Worm (Caenorhabditis elegans) whole organism, late embryonic: ENCODE results near the gene srw-42.

ENCODE experiments used
- C08G9.2 ChIP-seq: sonication (generic microtip); optimal IDR thresholded peaks from 2 replicates; lab custom pipeline; 2016; ENCODE audit warnings: mild to moderate bottlenecking, missing genetic modification characterization, moderate library complexity, missing compliant biosample characterization
- C38D4.7 ChIP-seq: fragments of 200-800 bp; sonication (Bioruptor generic); optimal IDR thresholded peaks from 2 replicates; lab custom pipeline; 2018; ENCODE audit warnings: mild to moderate bottlenecking, missing genetic modification characterization, moderate library complexity, missing compliant biosample characterization
- K02D7.2 ChIP-seq: sonication (generic microtip); optimal IDR thresholded peaks from 2 replicates; lab custom pipeline; 2017; ENCODE audit warnings: mild to moderate bottlenecking, missing genetic modification characterization, missing compliant biosample characterization
- T23F11.4 ChIP-seq: fragments of 200-800 bp; sonication (Bioruptor generic); optimal IDR thresholded peaks from 2 replicates; lab custom pipeline; 2018; ENCODE audit warnings: mild to moderate bottlenecking, missing genetic modification characterization, missing compliant biosample characterization
- Y22D7AL.16 ChIP-seq: sonication (generic microtip); optimal IDR thresholded peaks from 2 replicates; lab custom pipeline; 2016; ENCODE audit warnings: missing genetic modification characterization, missing compliant biosample characterization
- ahr-1 ChIP-seq: sonication (generic microtip); optimal IDR thresholded peaks from 2 replicates; lab custom pipeline; 2016; ENCODE audit warnings: missing genetic modification characterization, missing compliant biosample characterization
- ceh-6 ChIP-seq: fragments of 200-800 bp; sonication (Bioruptor generic); optimal IDR thresholded peaks from 2 replicates; lab custom pipeline; 2018; ENCODE audit warnings: mild to moderate bottlenecking, missing genetic modification characterization, missing compliant biosample characterization
- dmd-4 ChIP-seq: sonication (generic microtip); optimal IDR thresholded peaks from 2 replicates; lab custom pipeline; 2016; ENCODE audit warnings: borderline replicate concordance, missing genetic modification characterization, missing compliant biosample characterization
- fax-1 ChIP-seq: sonication (generic microtip); optimal IDR thresholded peaks from 2 replicates; lab custom pipeline; 2016; ENCODE audit warnings: missing genotype, missing genetic modification characterization, missing compliant biosample characterization
- fkh-10 ChIP-seq: fragments of 150-350 bp; optimal IDR thresholded peaks from 2 replicates; lab custom pipeline; 2014; ENCODE audit warnings: missing biosample characterization, missing genetic modification reagents, missing genetic modification characterization
- hlh-30 ChIP-seq: sonication (generic microtip); optimal IDR thresholded peaks from 2 replicates; lab custom pipeline; 2017; ENCODE audit warnings: antibody characterized with exemption, missing genetic modification characterization, missing compliant biosample characterization; ENCODE audit not compliant: insufficient read depth
- lin-11 ChIP-seq: fragments of 200-800 bp; sonication (Bioruptor generic); optimal IDR thresholded peaks from 2 replicates; lab custom pipeline; 2018; ENCODE audit warnings: mild to moderate bottlenecking, missing genetic modification characterization, missing compliant biosample characterization
- nhr-11 ChIP-seq: fragments of 150-350 bp; optimal IDR thresholded peaks from 2 replicates; lab custom pipeline; 2014; ENCODE audit warnings: missing biosample characterization, missing genetic modification characterization
- pat-9 ChIP-seq: fragments of 200-800 bp; sonication (Bioruptor generic); optimal IDR thresholded peaks from 2 replicates; lab custom pipeline; 2018; ENCODE audit warnings: mild to moderate bottlenecking, missing genetic modification characterization, moderate library complexity, missing compliant biosample characterization
- pha-4 ChIP-seq: fragments of 150-350 bp; optimal IDR thresholded peaks from 2 replicates; lab custom pipeline; 2018; ENCODE audit warnings: missing biosample characterization, missing genetic modification reagents, missing genetic modification characterization
- pqm-1 ChIP-seq: sonication (generic microtip); optimal IDR thresholded peaks from 2 replicates; lab custom pipeline; 2016; ENCODE audit warnings: missing genetic modification characterization, missing compliant biosample characterization
- sdc-2 ChIP-seq: sonication (generic microtip); optimal IDR thresholded peaks from 2 replicates; lab custom pipeline; 2016; ENCODE audit warnings: missing genotype, missing genetic modification characterization, missing compliant biosample characterization
- sox-2 ChIP-seq: fragments of 200-800 bp; sonication (Bioruptor generic); IDR thresholded peaks from 2 replicates; pipeline ENCODE4 v1.3.6; 2022; ENCODE audit warnings: missing genetic modification reagents, missing genetic modification characterization, missing compliant biosample characterization
- unc-55 ChIP-seq: sonication (generic microtip); optimal IDR thresholded peaks from 2 replicates; lab custom pipeline; 2017; ENCODE audit warnings: missing biosample characterization, missing genetic modification reagents, missing genetic modification characterization
- ztf-16 ChIP-seq: sonication (generic microtip); optimal IDR thresholded peaks from 2 replicates; lab custom pipeline; 2017; ENCODE audit warnings: missing genetic modification characterization, missing compliant biosample characterization

The srw-42 gene

DNA sequence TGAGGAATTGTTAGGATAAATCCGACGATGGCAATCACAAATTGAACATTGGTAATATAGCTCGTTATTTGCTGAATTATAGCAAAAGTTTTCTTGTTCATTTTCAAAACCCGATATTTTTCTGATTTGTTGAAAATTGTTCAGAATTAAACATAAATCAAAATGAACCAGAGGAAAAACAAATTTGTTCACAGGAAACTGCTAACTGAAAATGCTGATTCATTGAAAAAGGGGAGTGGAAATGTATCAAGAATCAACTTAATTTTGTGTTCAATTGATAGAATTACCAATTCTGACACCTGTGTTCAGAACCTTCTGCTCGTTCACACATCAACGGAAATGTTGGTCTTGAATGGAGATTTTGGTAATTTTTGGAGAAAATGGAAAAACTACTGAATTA is 50.1 kb downstream of the srw-42 start, which contains the start of gene srw-77:
srw-77 (minus strand) TSS at position 101 of the 400 bp plus-strand sequence.
- TF ChIP-seq fax-1 (no peak), sox-2 (GFP tag; lab: Robert Waterston, UW) (no peak), ahr-1 (no peak), pat-9 (tag; lab: Kevin White, UChicago) (no peak), fkh-10 (no peak), Y22D7AL.16 (tag; lab: Kevin White, UChicago) (no peak), lin-11 (tag; lab: Kevin White, UChicago) (no peak), hlh-30 (tag; lab: Kevin White, UChicago) (no peak), nhr-11 (tag; lab: Kevin White, UChicago) (no peak), ztf-16 (tag; lab: Kevin White, UChicago) (no peak), dmd-4 (tag; lab: Kevin White, UChicago) (no peak), K02D7.2 (tag; lab: Kevin White, UChicago) (no peak), T23F11.4 (no peak), sdc-2 (tag; lab: Kevin White, UChicago) (no peak), pha-4 (tag; lab: Kevin White, UChicago) (no peak), C08G9.2 (tag; lab: Kevin White, UChicago) (no peak), unc-55 (GFP tag; lab: Kevin White, UChicago) (no peak), C38D4.7 (GFP tag; lab: Kevin White, UChicago) (no peak), pqm-1 (tag; lab: Kevin White, UChicago) (no peak), ceh-6 (no peak)
